Fruit fly (Drosophila melanogaster): ENCODE data around the gene Jhbp7.

dm6 chr3R:25273537-25273936, 36.1 kb downstream of the Jhbp7 start, which contains the start of gene CG11878:
- TF ChIP-seq Blimp-1 (GFP tag; optimal IDR thresholded peaks at IDR 0.05) (no peak), CG6276 (GFP tag; optimal IDR thresholded peaks at IDR 0.05) (no peak), Gug (GFP tag; IDR thresholded peaks at IDR 0.05) (no peak), eg (GFP tag; IDR thresholded peaks at IDR 0.05) (no peak), CG16779 (tag; optimal IDR thresholded peaks at IDR 0.05) (no peak), topi (GFP tag; optimal IDR thresholded peaks at IDR 0.05) (no peak), CG6854 (GFP tag; optimal IDR thresholded peaks at IDR 0.05) (no peak), cyc (GFP tag; optimal IDR thresholded peaks at IDR 0.05) (no peak), CG7368 (GFP tag; optimal IDR thresholded peaks at IDR 0.05) (no peak), Hr38 (GFP tag; optimal IDR thresholded peaks at IDR 0.05) (no peak), Met (GFP tag; optimal IDR thresholded peaks at IDR 0.05) (no peak), CG3919 (GFP tag; optimal IDR thresholded peaks at IDR 0.05) (no peak), CG10631 (GFP tag; optimal IDR thresholded peaks at IDR 0.05) (no peak)
